Worm (Caenorhabditis elegans) whole organism, L2 larva: ENCODE results near the gene C23H5.11.
A peak's percentile ranks its signal among the peaks of the same experiment; 100 is the strongest.

Experiments
- C34F6.9 ChIP-seq: fragments of 150-350 bp; optimal IDR thresholded peaks from 2 replicates; lab custom pipeline; 2014; ENCODE audit warnings: missing biosample characterization, missing genetic modification characterization
- F13H6.1 ChIP-seq: sonication (generic microtip); optimal IDR thresholded peaks from 2 replicates; lab custom pipeline; 2016; ENCODE audit warnings: missing genetic modification characterization, missing compliant biosample characterization
- R02D3.7 ChIP-seq: fragments of 150-350 bp; optimal IDR thresholded peaks from 2 replicates; lab custom pipeline; 2014; ENCODE audit warnings: missing biosample characterization, missing genetic modification characterization
- Y55F3AM.14 ChIP-seq: fragments of 200-800 bp; sonication (Bioruptor generic); optimal IDR thresholded peaks from 2 replicates; lab custom pipeline; 2018; ENCODE audit warnings: mild to moderate bottlenecking, missing genetic modification characterization, missing compliant biosample characterization
- alr-1 ChIP-seq: fragments of 150-350 bp; optimal IDR thresholded peaks from 2 replicates; lab custom pipeline; 2014; ENCODE audit warnings: missing biosample characterization, missing genetic modification characterization
- aly-2 ChIP-seq: fragments of 150-350 bp; optimal IDR thresholded peaks from 2 replicates; lab custom pipeline; 2014; ENCODE audit warnings: missing biosample characterization, missing genetic modification characterization
- blmp-1 ChIP-seq: sonication (generic microtip); optimal IDR thresholded peaks from 2 replicates; lab custom pipeline; 2017; ENCODE audit warnings: missing genetic modification characterization, mild to moderate bottlenecking, missing compliant biosample characterization, antibody characterized with exemption, moderate library complexity; ENCODE audit not compliant: insufficient read depth
- ceh-16 ChIP-seq: fragments of 150-350 bp; optimal IDR thresholded peaks from 2 replicates; lab custom pipeline; 2014; ENCODE audit warnings: missing biosample characterization, missing genetic modification characterization
- ceh-82 ChIP-seq: fragments of 150-350 bp; optimal IDR thresholded peaks from 2 replicates; lab custom pipeline; 2014; ENCODE audit warnings: missing biosample characterization, missing genetic modification characterization
- crh-2 ChIP-seq: sonication (generic microtip); optimal IDR thresholded peaks from 2 replicates; lab custom pipeline; 2017; ENCODE audit warnings: missing biosample characterization, missing genetic modification characterization
- dmd-4 ChIP-seq: sonication (generic microtip); optimal IDR thresholded peaks from 2 replicates; lab custom pipeline; 2017; ENCODE audit warnings: missing biosample characterization, missing genetic modification characterization
- egl-27 ChIP-seq: sonication (generic microtip); optimal IDR thresholded peaks from 3 replicates; lab custom pipeline; 2017; ENCODE audit warnings: missing biosample characterization, missing genetic modification reagents, missing genetic modification characterization
- elt-1 ChIP-seq: fragments of 150-350 bp; optimal IDR thresholded peaks from 2 replicates; lab custom pipeline; 2014; ENCODE audit warnings: missing biosample characterization, missing genetic modification characterization
- elt-3 ChIP-seq: sonication (generic microtip); optimal IDR thresholded peaks from 2 replicates; lab custom pipeline; 2017; ENCODE audit warnings: missing biosample characterization, missing genetic modification characterization
- gmeb-1 ChIP-seq: fragments of 150-350 bp; optimal IDR thresholded peaks from 2 replicates; lab custom pipeline; 2014; ENCODE audit warnings: missing biosample characterization, missing genetic modification characterization
- lin-13 ChIP-seq: fragments of 150-350 bp; optimal IDR thresholded peaks from 2 replicates; lab custom pipeline; 2014; ENCODE audit warnings: missing biosample characterization, missing genetic modification reagents, missing genetic modification characterization
- lsy-2 ChIP-seq, 2 experiments: fragments of 150-350 bp in 1 of 2; sonication (generic microtip) in 1 of 2; optimal IDR thresholded peaks; 2 replicates each; lab custom pipeline; 2014 to 2017; ENCODE audit warnings: missing biosample characterization in 2 of 2, missing genetic modification characterization in 2 of 2
- mab-5 ChIP-seq: fragments of 150-350 bp; optimal IDR thresholded peaks from 2 replicates; lab custom pipeline; 2014; ENCODE audit warnings: missing biosample characterization, missing genetic modification characterization
- mdl-1 ChIP-seq, 2 experiments: fragments of 150-350 bp in 1 of 2; sonication (generic microtip) in 1 of 2; optimal IDR thresholded peaks; 2 replicates each; lab custom pipeline; 2017; ENCODE audit warnings: missing biosample characterization in 2 of 2, missing genetic modification characterization in 2 of 2
- nhr-10 ChIP-seq: sonication (generic microtip); optimal IDR thresholded peaks from 2 replicates; lab custom pipeline; 2017; ENCODE audit warnings: missing biosample characterization, missing genetic modification characterization
- nhr-21 ChIP-seq: fragments of 150-350 bp; optimal IDR thresholded peaks from 2 replicates; lab custom pipeline; 2014; ENCODE audit warnings: missing biosample characterization, missing genetic modification characterization
- nhr-23 ChIP-seq: fragments of 150-350 bp; optimal IDR thresholded peaks from 2 replicates; lab custom pipeline; 2014; ENCODE audit warnings: missing biosample characterization, missing genetic modification reagents, missing genetic modification characterization
- nhr-25 ChIP-seq: fragments of 150-350 bp; sonication (generic microtip); optimal IDR thresholded peaks from 3 replicates; lab custom pipeline; 2014; ENCODE audit warnings: missing biosample characterization, missing genetic modification characterization
- nhr-6 ChIP-seq: fragments of 150-350 bp; optimal IDR thresholded peaks from 2 replicates; lab custom pipeline; 2014; ENCODE audit warnings: missing biosample characterization, missing genetic modification characterization
- nhr-77 ChIP-seq: fragments of 150-350 bp; optimal IDR thresholded peaks from 2 replicates; lab custom pipeline; 2014; ENCODE audit warnings: missing biosample characterization, missing genetic modification characterization
- peb-1 ChIP-seq: fragments of 150-350 bp; optimal IDR thresholded peaks from 2 replicates; lab custom pipeline; 2014; ENCODE audit warnings: missing biosample characterization, missing genetic modification characterization
- skn-1 ChIP-seq: sonication (generic microtip); optimal IDR thresholded peaks from 2 replicates; lab custom pipeline; 2017; ENCODE audit warnings: missing biosample characterization, missing genetic modification characterization
- sma-3 ChIP-seq: sonication (generic microtip); optimal IDR thresholded peaks from 2 replicates; lab custom pipeline; 2016; ENCODE audit warnings: missing genetic modification reagents, missing genetic modification characterization, missing compliant biosample characterization
- sma-9 ChIP-seq, 2 experiments: fragments of 150-350 bp in 1 of 2; sonication (generic microtip) in 1 of 2; optimal IDR thresholded peaks; 2 replicates each; lab custom pipeline; 2014 to 2016; ENCODE audit warnings: missing genetic modification characterization in 2 of 2, mild to moderate bottlenecking in 1 of 2, missing biosample characterization in 1 of 2, missing compliant biosample characterization in 1 of 2, missing genetic modification reagents in 1 of 2, moderate library complexity in 1 of 2
- snpc-4 ChIP-seq: fragments of 150-350 bp; optimal IDR thresholded peaks from 2 replicates; lab custom pipeline; 2014; ENCODE audit warnings: missing biosample characterization, missing genetic modification characterization
- unc-55 ChIP-seq: fragments of 150-350 bp; sonication (generic microtip); optimal IDR thresholded peaks from 3 replicates; lab custom pipeline; 2014; ENCODE audit warnings: missing biosample characterization, missing genetic modification reagents, missing genetic modification characterization
- ztf-1 ChIP-seq: fragments of 200-800 bp; sonication (Bioruptor generic); conservative IDR thresholded peaks from 2 replicates; pipeline ENCODE4 v1.3.6; 2022; ENCODE audit warnings: missing genetic modification characterization, missing compliant biosample characterization
- ztf-4 ChIP-seq: fragments of 150-350 bp; optimal IDR thresholded peaks from 2 replicates; lab custom pipeline; 2014; ENCODE audit warnings: missing biosample characterization, missing genetic modification characterization

The C23H5.11 gene

ce11 chrIV:2099771-2100170, at the start of gene C23H5.11:
Gene C23H5.11 (minus strand): TSS chrIV:2099871.
- TF ChIP-seq lsy-2 (tag; optimal IDR thresholded peaks at IDR 0.05; lab: Kevin White, UChicago): no peak
- no peak for TF ChIP-seq mab-5 (tag; lab: Kevin White, UChicago)
- no peak for TF ChIP-seq dmd-4 (tag; lab: Kevin White, UChicago)
- no peak for TF ChIP-seq ceh-82 (tag; lab: Kevin White, UChicago)
- no peak for TF ChIP-seq nhr-21 (tag; lab: Kevin White, UChicago)
- TF ChIP-seq elt-3 (tag; lab: Kevin White, UChicago): no peak
- no peak for TF ChIP-seq ztf-4 (tag; lab: Kevin White, UChicago)
- TF ChIP-seq C34F6.9 (tag; lab: Kevin White, UChicago): no peak
- TF ChIP-seq skn-1: no peak
- TF ChIP-seq nhr-6 (tag; lab: Kevin White, UChicago): no peak

- TF ChIP-seq blmp-1 (tag; lab: Kevin White, UChicago): peak; percentile 44
- TF ChIP-seq gmeb-1 (tag; lab: Kevin White, UChicago): peak; percentile 38
- TF ChIP-seq nhr-25 (tag; lab: Kevin White, UChicago): peak; percentile 70
- TF ChIP-seq nhr-21 (tag; lab: Kevin White, UChicago): peak; percentile 53
- TF ChIP-seq lsy-2 (tag; optimal IDR thresholded peaks at IDR 0.05; lab: Kevin White, UChicago): no peak
- TF ChIP-seq egl-27: peak; percentile 54
- no peak for TF ChIP-seq dmd-4 (tag; lab: Kevin White, UChicago)
- TF ChIP-seq ceh-16 (tag; lab: Kevin White, UChicago): peak; percentile 3
- no peak for TF ChIP-seq peb-1
- no peak for TF ChIP-seq alr-1
- peak; percentile 80 for TF ChIP-seq sma-9 (GFP tag; optimal IDR thresholded peaks at IDR 0.05; lab: Kevin White, UChicago)
- TF ChIP-seq sma-9 (tag; optimal IDR thresholded peaks at IDR 0.05; lab: Kevin White, UChicago): no peak
- TF ChIP-seq unc-55: no peak
- TF ChIP-seq sma-3 (GFP tag; lab: Kevin White, UChicago): peak; percentile 52
- peak; percentile 6 for TF ChIP-seq crh-2 (tag; lab: Kevin White, UChicago)
Measured at ce11 chrIV:2149247-2149756, 49.6 kb upstream of the C23H5.11 start, which contains the start of gene C54E4.5. Gene C54E4.5 (minus strand): TSS chrIV:2149297.

- TF ChIP-seq elt-1 (tag; lab: Kevin White, UChicago): no peak
- TF ChIP-seq egl-27: no peak
- TF ChIP-seq ztf-4 (tag; lab: Kevin White, UChicago): no peak
- TF ChIP-seq skn-1: no peak
- TF ChIP-seq nhr-10: no peak
- no peak for TF ChIP-seq mdl-1 (tag; optimal IDR thresholded peaks at IDR 0.05; lab: Kevin White, UChicago)
- TF ChIP-seq F13H6.1 (tag; lab: Kevin White, UChicago): no peak
- no peak for TF ChIP-seq aly-2 (tag; lab: Kevin White, UChicago)
- TF ChIP-seq, all 48 proteins: peak for 0
Measured at ce11 chrIV:2142320-2142719, 42.6 kb upstream of the C23H5.11 start.

ce11 chrIV:2140543-2140942, 40.9 kb upstream of the C23H5.11 start, which contains the start of gene C54E4.12:
Gene C54E4.12 (minus strand): TSS chrIV:2140643.
- TF ChIP-seq lin-13 (GFP tag; lab: Kevin White, UChicago) (no peak), R02D3.7 (tag; lab: Kevin White, UChicago) (no peak), mab-5 (tag; lab: Kevin White, UChicago) (no peak), ceh-16 (tag; lab: Kevin White, UChicago) (no peak), peb-1 (no peak), snpc-4 (tag; lab: Kevin White, UChicago) (no peak), Y55F3AM.14 (no peak), nhr-23 (tag; lab: Kevin White, UChicago) (no peak), lsy-2 (tag; optimal IDR thresholded peaks at IDR 0.05; lab: Kevin White, UChicago) (no peak), sma-3 (GFP tag; lab: Kevin White, UChicago) (no peak), elt-1 (tag; lab: Kevin White, UChicago) (no peak), nhr-25 (tag; lab: Kevin White, UChicago) (no peak), ztf-1 (no peak), F13H6.1 (tag; lab: Kevin White, UChicago) (no peak), nhr-6 (tag; lab: Kevin White, UChicago) (no peak), nhr-77 (tag; lab: Kevin White, UChicago) (no peak), ztf-4 (tag; lab: Kevin White, UChicago) (no peak), elt-3 (tag; lab: Kevin White, UChicago) (no peak), C34F6.9 (tag; lab: Kevin White, UChicago) (no peak)
